Fruit fly (Drosophila melanogaster) whole organism, adult: Measurements from ENCODE around the gene hth.

ENCODE experiments used
- CG11617 ChIP-seq: fragments of 200-800 bp; sonication (Bioruptor generic); optimal IDR thresholded peaks from 2 replicates; lab custom pipeline; 2017; ENCODE audit warnings: mild to moderate bottlenecking, missing biosample characterization, missing genetic modification reagents, missing genetic modification characterization
- CG12768 ChIP-seq: fragments of 200-800 bp; sonication (Bioruptor generic); optimal IDR thresholded peaks from 2 replicates; lab custom pipeline; 2017; ENCODE audit warnings: missing biosample characterization, missing genetic modification characterization, mild to moderate bottlenecking, moderate library complexity, missing genetic modification reagents
- CG14711 ChIP-seq: fragments of 200-800 bp; sonication (Bioruptor generic); optimal IDR thresholded peaks from 2 replicates; lab custom pipeline; 2018; ENCODE audit warnings: missing biosample characterization, mild to moderate bottlenecking, missing genetic modification characterization, moderate library complexity
- CG1620 ChIP-seq: fragments of 200-800 bp; sonication (Bioruptor generic); optimal IDR thresholded peaks from 2 replicates; lab custom pipeline; 2016; ENCODE audit warnings: missing biosample characterization, missing genetic modification characterization
- CG33017 ChIP-seq: fragments of 200-800 bp; sonication (Bioruptor generic); optimal IDR thresholded peaks from 2 replicates; lab custom pipeline; 2018; ENCODE audit warnings: missing biosample characterization, mild to moderate bottlenecking, missing genetic modification characterization, moderate library complexity
- CG5204 ChIP-seq: fragments of 200-800 bp; sonication (Bioruptor generic); optimal IDR thresholded peaks from 2 replicates; lab custom pipeline; 2016; ENCODE audit warnings: missing biosample characterization, missing genetic modification characterization
- CG7045 ChIP-seq: fragments of 200-800 bp; sonication (Bioruptor generic); optimal IDR thresholded peaks from 2 replicates; lab custom pipeline; 2017; ENCODE audit warnings: missing biosample characterization, mild to moderate bottlenecking, missing genetic modification characterization
- CG7101 ChIP-seq: fragments of 200-800 bp; sonication (Bioruptor generic); optimal IDR thresholded peaks from 2 replicates; lab custom pipeline; 2018; ENCODE audit warnings: missing biosample characterization, mild to moderate bottlenecking, missing genetic modification characterization, moderate library complexity
- Clk ChIP-seq: fragments of 200-800 bp; sonication (Bioruptor generic); optimal IDR thresholded peaks from 2 replicates; lab custom pipeline; 2017; ENCODE audit warnings: missing biosample characterization, missing genetic modification characterization
- Crg-1 ChIP-seq: fragments of 200-800 bp; sonication (Bioruptor generic); optimal IDR thresholded peaks from 2 replicates; lab custom pipeline; 2016; ENCODE audit warnings: missing biosample characterization, missing genetic modification characterization
- Hr96 ChIP-seq: fragments of 200-800 bp; sonication (Bioruptor generic); optimal IDR thresholded peaks from 2 replicates; lab custom pipeline; 2016; ENCODE audit warnings: missing biosample characterization, missing genetic modification characterization
- Mnt ChIP-seq: fragments of 200-800 bp; sonication (Bioruptor generic); optimal IDR thresholded peaks from 2 replicates; lab custom pipeline; 2016; ENCODE audit warnings: missing biosample characterization, mild to moderate bottlenecking, missing genetic modification characterization
- bab1 ChIP-seq: fragments of 200-800 bp; sonication (Bioruptor generic); optimal IDR thresholded peaks from 3 replicates; lab custom pipeline; 2019; ENCODE audit warnings: missing biosample characterization, mild to moderate bottlenecking, missing genetic modification characterization, moderate library complexity
- cic ChIP-seq: fragments of 200-800 bp; sonication (Bioruptor generic); optimal IDR thresholded peaks from 2 replicates; lab custom pipeline; 2017; ENCODE audit warnings: missing biosample characterization, mild to moderate bottlenecking, missing genetic modification characterization, moderate library complexity
- cnc ChIP-seq, 2 experiments: fragments of >200 bp; optimal IDR thresholded peaks; 2 replicates each; lab custom pipeline; 2017
- kay ChIP-seq: fragments of 200-800 bp; sonication (Bioruptor generic); peaks from one replicate; lab custom pipeline; 2016; ENCODE audit warnings: missing biosample characterization, missing genetic modification characterization, borderline replicate concordance
- ovo ChIP-seq: fragments of 200-800 bp; sonication (Bioruptor generic); optimal IDR thresholded peaks from 2 replicates; lab custom pipeline; 2016; ENCODE audit warnings: missing biosample characterization, missing genetic modification characterization
- pad ChIP-seq: fragments of 200-800 bp; sonication (Bioruptor generic); optimal IDR thresholded peaks from 3 replicates; lab custom pipeline; 2017; ENCODE audit warnings: missing biosample characterization, missing genetic modification characterization, mild to moderate bottlenecking, moderate library complexity, missing genetic modification reagents
- tj ChIP-seq: fragments of 200-800 bp; sonication (Bioruptor generic); optimal IDR thresholded peaks from 3 replicates; lab custom pipeline; 2017; ENCODE audit warnings: missing biosample characterization, mild to moderate bottlenecking, missing genetic modification characterization, moderate library complexity
- toe ChIP-seq: fragments of 200-800 bp; sonication (Bioruptor generic); optimal IDR thresholded peaks from 2 replicates; lab custom pipeline; 2016; ENCODE audit warnings: missing biosample characterization, missing genetic modification characterization

The hth gene

DNA sequence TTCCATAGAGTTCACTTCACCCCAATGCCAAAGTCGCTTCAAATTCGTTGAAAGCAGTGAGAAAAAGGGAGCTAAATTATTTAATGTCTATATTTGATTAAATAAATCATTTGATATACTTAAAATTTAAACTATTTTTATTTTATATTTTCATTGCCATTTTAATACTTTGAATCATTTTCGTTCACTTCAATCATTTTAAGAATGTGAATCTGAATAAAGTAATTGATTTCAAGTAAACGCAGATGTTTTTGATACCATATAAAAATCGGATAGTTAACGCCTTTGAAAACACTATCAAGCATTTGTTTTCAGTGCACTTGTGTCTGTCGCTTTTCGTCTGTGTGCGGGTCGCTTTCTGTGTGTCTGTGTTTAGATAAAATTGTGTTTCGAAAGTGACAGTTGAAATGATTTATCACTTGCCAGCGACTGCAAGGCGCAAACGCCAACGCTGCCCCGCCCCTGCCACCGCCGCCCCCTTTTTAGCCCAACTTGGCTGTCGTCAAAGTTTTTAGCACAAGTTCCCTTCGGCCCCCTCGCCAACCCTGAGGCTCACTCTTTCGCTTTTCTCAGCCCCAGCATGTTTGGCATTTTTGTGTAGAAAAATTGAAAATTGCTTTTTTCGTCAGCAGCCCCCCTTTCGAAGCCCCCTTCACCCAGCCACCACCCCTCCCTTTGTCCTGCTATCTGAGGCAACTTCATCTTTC lies 102.1 kb downstream of the hth start:
- no peak for TF ChIP-seq CG5204 (GFP tag; lab: Kevin White, UChicago)
- no peak for TF ChIP-seq Clk (GFP tag; lab: Kevin White, UChicago)
- no peak for TF ChIP-seq CG7101 (tag; lab: Kevin White, UChicago)
- no peak for TF ChIP-seq cic (GFP tag; lab: Kevin White, UChicago)
- no peak for TF ChIP-seq toe (GFP tag; lab: Kevin White, UChicago)
- no peak for TF ChIP-seq CG33017
- TF ChIP-seq CG11617 (GFP tag; lab: Kevin White, UChicago) = no peak

DNA sequence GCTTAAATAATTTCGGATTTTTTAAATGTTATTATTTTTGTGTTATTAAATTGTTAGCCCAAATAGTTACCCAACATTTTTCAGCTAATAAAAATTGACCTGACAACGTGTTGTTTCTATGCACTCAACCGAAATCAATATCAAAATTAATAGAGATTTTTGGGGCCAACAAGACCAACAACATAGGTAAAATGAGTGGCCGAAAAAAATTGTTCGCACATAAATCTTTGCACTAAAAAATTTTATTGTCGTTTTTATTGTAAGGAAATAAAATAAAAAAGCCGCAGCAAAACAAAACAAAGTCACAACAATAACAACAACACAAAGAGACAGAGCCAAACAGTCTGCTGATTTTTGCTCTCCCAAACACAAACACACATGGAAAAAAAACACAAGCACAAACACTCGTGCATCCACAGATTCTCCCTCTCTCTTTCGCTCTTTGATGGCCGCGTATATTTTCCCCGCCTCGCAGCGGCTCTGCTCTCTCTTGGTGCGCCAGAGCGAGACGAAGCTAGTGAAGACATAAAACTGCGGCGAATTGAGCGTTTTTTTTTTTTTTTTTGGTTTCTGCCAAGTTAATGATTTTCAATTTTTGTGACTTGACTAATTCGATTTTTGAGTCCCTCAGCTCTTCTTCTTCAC lies 103.7 kb downstream of the hth start:
- TF ChIP-seq toe (GFP tag; lab: Kevin White, UChicago) (no peak), pad (peak; percentile 98), cic (GFP tag; lab: Kevin White, UChicago) (no peak), ovo (GFP tag; lab: Kevin White, UChicago) (no peak), Hr96 (GFP tag; lab: Kevin White, UChicago) (no peak), CG5204 (GFP tag; lab: Kevin White, UChicago) (no peak), cnc (optimal IDR thresholded peaks at IDR 0.05; lab: Kevin White, UChicago) (no peak), Clk (GFP tag; lab: Kevin White, UChicago) (no peak), Crg-1 (GFP tag; lab: Kevin White, UChicago) (no peak), kay (GFP tag; lab: Kevin White, UChicago) (peak; percentile 65)

dm6 chr3R:10534689-10535088 lies 104.7 kb downstream of the hth start:
- TF ChIP-seq Hr96 (GFP tag; lab: Kevin White, UChicago) = no peak
- no peak for TF ChIP-seq CG14711 (tag; lab: Kevin White, UChicago)
- TF ChIP-seq Crg-1 (GFP tag; lab: Kevin White, UChicago) = no peak
- TF ChIP-seq CG1620 = no peak
- TF ChIP-seq kay (GFP tag; lab: Kevin White, UChicago) = no peak
- TF ChIP-seq CG5204 (GFP tag; lab: Kevin White, UChicago) = no peak
- no peak for TF ChIP-seq toe (GFP tag; lab: Kevin White, UChicago)
- TF ChIP-seq tj = no peak
- TF ChIP-seq pad = no peak
- TF ChIP-seq CG7101 (tag; lab: Kevin White, UChicago) = no peak
- no peak for TF ChIP-seq bab1 (GFP tag; lab: Kevin White, UChicago)
- TF ChIP-seq Clk (GFP tag; lab: Kevin White, UChicago) = no peak
- TF ChIP-seq Mnt = no peak

DNA sequence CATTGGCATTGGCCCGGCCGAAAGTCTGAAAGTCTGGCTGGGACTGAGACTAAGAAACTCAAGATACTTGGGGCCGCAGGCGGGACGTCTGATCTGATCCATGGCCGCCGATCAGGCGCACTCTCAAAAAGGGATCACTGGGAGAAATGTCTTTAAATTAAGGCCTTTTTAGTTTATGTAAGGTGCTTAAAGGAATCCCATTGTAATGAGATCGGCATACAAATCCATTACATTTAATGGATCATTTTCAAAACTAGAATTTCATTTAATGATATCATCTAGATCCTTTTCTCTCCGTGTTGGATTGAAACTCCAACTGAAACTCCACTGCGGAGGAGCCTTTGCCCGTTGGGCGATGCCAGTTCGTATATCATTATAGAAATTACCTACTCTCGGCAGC lies 106.2 kb downstream of the hth start:
- no peak for TF ChIP-seq Mnt
- no peak for TF ChIP-seq ovo (GFP tag; lab: Kevin White, UChicago)
- TF ChIP-seq CG7045 = no peak
- no peak for TF ChIP-seq cnc (optimal IDR thresholded peaks at IDR 0.05; lab: Kevin White, UChicago)

dm6 chr3R:10532254-10532832 lies 107.0 kb downstream of the hth start:
- TF ChIP-seq Clk (GFP tag; lab: Kevin White, UChicago) (no peak), kay (GFP tag; lab: Kevin White, UChicago) (no peak), cnc (optimal IDR thresholded peaks at IDR 0.05; lab: Kevin White, UChicago) (no peak), CG14711 (tag; lab: Kevin White, UChicago) (no peak), CG7101 (tag; lab: Kevin White, UChicago) (no peak), Mnt (no peak), CG33017 (no peak), CG5204 (GFP tag; lab: Kevin White, UChicago) (no peak), tj (no peak), CG11617 (GFP tag; lab: Kevin White, UChicago) (no peak), toe (GFP tag; lab: Kevin White, UChicago) (no peak), Hr96 (GFP tag; lab: Kevin White, UChicago) (no peak), bab1 (GFP tag; lab: Kevin White, UChicago) (no peak), cic (GFP tag; lab: Kevin White, UChicago) (no peak), CG7045 (no peak), CG12768 (GFP tag; lab: Kevin White, UChicago) (no peak), pad (no peak), Crg-1 (GFP tag; lab: Kevin White, UChicago) (no peak), ovo (GFP tag; lab: Kevin White, UChicago) (no peak), CG1620 (no peak)

DNA sequence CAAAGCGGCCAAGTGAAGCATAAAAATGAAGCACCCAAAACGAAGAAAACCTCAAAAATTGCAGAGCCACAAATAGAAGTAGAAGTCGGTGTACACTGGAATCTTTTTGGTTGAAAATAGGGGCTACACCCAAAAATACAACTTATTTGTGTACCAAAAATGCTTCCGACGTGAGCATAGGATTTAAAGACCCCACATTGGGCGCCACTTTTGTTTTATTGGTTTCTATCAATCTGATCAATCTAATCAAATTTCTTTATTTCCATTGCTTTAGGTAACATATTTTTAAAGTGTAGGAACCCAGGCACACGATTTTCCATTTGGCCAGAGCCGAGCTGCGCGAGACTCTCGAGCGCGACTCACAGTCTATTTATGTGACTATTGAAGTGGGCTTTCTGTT lies 107.6 kb downstream of the hth start:
- TF ChIP-seq toe (GFP tag; lab: Kevin White, UChicago) (no peak), CG14711 (tag; lab: Kevin White, UChicago) (no peak), CG12768 (GFP tag; lab: Kevin White, UChicago) (no peak), Mnt (no peak), cnc (optimal IDR thresholded peaks at IDR 0.05; lab: Kevin White, UChicago) (no peak), CG5204 (GFP tag; lab: Kevin White, UChicago) (no peak)
